Worm (Caenorhabditis elegans) whole organism, L1 larva: ENCODE measurements around the gene rps-13.

Experiments
- C34B4.2 ChIP-seq: sonication (generic microtip); optimal IDR thresholded peaks from 2 replicates; lab custom pipeline; 2017; ENCODE audit warnings: mild to moderate bottlenecking, missing genetic modification characterization, missing compliant biosample characterization
- F16B12.6 ChIP-seq: fragments of 150-350 bp; optimal IDR thresholded peaks from 2 replicates; lab custom pipeline; 2014; ENCODE audit warnings: missing biosample characterization, missing genetic modification characterization
- Y116A8C.19 ChIP-seq: sonication (generic microtip); optimal IDR thresholded peaks from 2 replicates; lab custom pipeline; 2016; ENCODE audit warnings: missing compliant biosample characterization, missing genetic modification characterization, borderline replicate concordance
- aha-1 ChIP-seq: fragments of 150-350 bp; optimal IDR thresholded peaks from 2 replicates; lab custom pipeline; 2014; ENCODE audit warnings: missing biosample characterization, missing genetic modification characterization
- alr-1 ChIP-seq: fragments of 200-800 bp; sonication (Bioruptor generic); optimal IDR thresholded peaks from 2 replicates; lab custom pipeline; 2018; ENCODE audit warnings: borderline replicate concordance, mild to moderate bottlenecking, missing genetic modification characterization, missing compliant biosample characterization
- aly-2 ChIP-seq: fragments of 150-350 bp; optimal IDR thresholded peaks from 2 replicates; lab custom pipeline; 2014; ENCODE audit warnings: missing biosample characterization, missing genetic modification characterization
- ama-1 ChIP-seq: fragments of 150-350 bp; optimal IDR thresholded peaks from 2 replicates; lab custom pipeline; 2014
- blmp-1 ChIP-seq: fragments of 150-350 bp; optimal IDR thresholded peaks from 2 replicates; lab custom pipeline; 2014; ENCODE audit warnings: missing biosample characterization, missing genetic modification characterization
- ceh-82 ChIP-seq, 3 experiments: fragments of 150-350 bp in 1 of 3; sonication (generic microtip) in 2 of 3; optimal IDR thresholded peaks; 2 replicates each; lab custom pipeline; 2014 to 2017; ENCODE audit warnings: missing biosample characterization in 3 of 3, missing genetic modification characterization in 3 of 3
- ceh-88 ChIP-seq: fragments of 200-800 bp; sonication (Bioruptor generic); IDR thresholded peaks from 2 replicates; pipeline ENCODE4 v1.3.6; 2022; ENCODE audit warnings: missing genetic modification characterization, missing compliant biosample characterization
- ceh-90 ChIP-seq: sonication (generic microtip); optimal IDR thresholded peaks from 2 replicates; lab custom pipeline; 2016; ENCODE audit warnings: missing genetic modification characterization, missing compliant biosample characterization
- ces-1 ChIP-seq: fragments of 150-350 bp; optimal IDR thresholded peaks from 2 replicates; lab custom pipeline; 2014; ENCODE audit warnings: missing biosample characterization, missing genetic modification reagents, missing genetic modification characterization
- efl-1 ChIP-seq, 4 experiments: fragments of 150-350 bp; optimal IDR thresholded peaks in 3 of 4; peaks in 1 of 4; 1 replicate in 1 of 4; 2 replicates in 3 of 4; lab custom pipeline; 2014; ENCODE audit warnings: missing biosample characterization in 2 of 4, missing genetic modification characterization in 2 of 4, missing genetic modification reagents in 2 of 4
- efl-3 ChIP-seq: fragments of 200-800 bp; sonication (Bioruptor generic); optimal IDR thresholded peaks from 2 replicates; lab custom pipeline; 2018; ENCODE audit warnings: mild to moderate bottlenecking, missing genetic modification characterization, missing compliant biosample characterization
- egl-13 ChIP-seq: sonication (generic microtip); optimal IDR thresholded peaks from 2 replicates; lab custom pipeline; 2016; ENCODE audit warnings: missing genotype, missing genetic modification reagents, missing genetic modification characterization, missing compliant biosample characterization
- elt-2 ChIP-seq: sonication (generic microtip); optimal IDR thresholded peaks from 2 replicates; lab custom pipeline; 2016; ENCODE audit warnings: missing genetic modification characterization, mild to moderate bottlenecking, inconsistent platforms, missing compliant biosample characterization, missing genetic modification reagents
- ets-5 ChIP-seq: fragments of 200-800 bp; sonication (Bioruptor generic); IDR thresholded peaks from 2 replicates; pipeline ENCODE4 v1.3.6; 2022; ENCODE audit warnings: missing genetic modification characterization, missing compliant biosample characterization
- fkh-10 ChIP-seq: sonication (generic microtip); optimal IDR thresholded peaks from 2 replicates; lab custom pipeline; 2017; ENCODE audit warnings: missing biosample characterization, missing genetic modification reagents, missing genetic modification characterization
- fkh-4 ChIP-seq: sonication (generic microtip); optimal IDR thresholded peaks from 2 replicates; lab custom pipeline; 2016; ENCODE audit warnings: missing compliant biosample characterization, missing genetic modification characterization, borderline replicate concordance
- fos-1 ChIP-seq: fragments of 150-350 bp; optimal IDR thresholded peaks from 2 replicates; lab custom pipeline; 2014; ENCODE audit warnings: missing biosample characterization, missing genetic modification characterization
- hlh-17 ChIP-seq: fragments of 200-800 bp; sonication (Bioruptor generic); optimal IDR thresholded peaks from 2 replicates; lab custom pipeline; 2018; ENCODE audit warnings: missing genetic modification characterization, mild to moderate bottlenecking, missing compliant biosample characterization, moderate library complexity, borderline replicate concordance
- hlh-4 ChIP-seq: sonication (generic microtip); optimal IDR thresholded peaks from 2 replicates; lab custom pipeline; 2016; ENCODE audit warnings: mild to moderate bottlenecking, missing genetic modification characterization, missing compliant biosample characterization
- irx-1 ChIP-seq: sonication (generic microtip); optimal IDR thresholded peaks from 2 replicates; lab custom pipeline; 2016; ENCODE audit warnings: missing genetic modification characterization, missing compliant biosample characterization
- jun-1 ChIP-seq: fragments of 150-350 bp; optimal IDR thresholded peaks from 2 replicates; lab custom pipeline; 2014; ENCODE audit warnings: missing biosample characterization, missing genetic modification reagents, missing genetic modification characterization
- lin-35 ChIP-seq, 2 experiments: fragments of 150-350 bp; optimal IDR thresholded peaks; 2 replicates each; lab custom pipeline; 2014; ENCODE audit warnings: missing biosample characterization in 2 of 2, missing genetic modification characterization in 2 of 2, missing genetic modification reagents in 2 of 2
- lir-3 ChIP-seq: sonication (generic microtip); optimal IDR thresholded peaks from 2 replicates; lab custom pipeline; 2016; ENCODE audit warnings: mild to moderate bottlenecking, missing genetic modification characterization, moderate library complexity, missing compliant biosample characterization; ENCODE audit not compliant: poor library complexity
- lsy-2 ChIP-seq, 2 experiments: fragments of 150-350 bp; optimal IDR thresholded peaks; 2 replicates each; lab custom pipeline; 2014; ENCODE audit warnings: missing biosample characterization in 2 of 2, missing genetic modification characterization in 2 of 2
- mdl-1 ChIP-seq, 2 experiments: fragments of 150-350 bp; optimal IDR thresholded peaks; 2 replicates each; lab custom pipeline; 2014 to 2017; ENCODE audit warnings: missing biosample characterization in 2 of 2, missing genetic modification characterization in 2 of 2, inconsistent platforms in 1 of 2
- nhr-11 ChIP-seq: fragments of 150-350 bp; optimal IDR thresholded peaks from 2 replicates; lab custom pipeline; 2014; ENCODE audit warnings: missing biosample characterization, missing genetic modification characterization
- nhr-12 ChIP-seq: sonication (generic microtip); optimal IDR thresholded peaks from 2 replicates; lab custom pipeline; 2017; ENCODE audit warnings: missing biosample characterization, missing genetic modification characterization
- nhr-19 ChIP-seq: fragments of 200-800 bp; sonication (Bioruptor generic); conservative IDR thresholded peaks from 2 replicates; pipeline ENCODE4 v1.3.6; 2022; ENCODE audit warnings: missing genetic modification characterization, missing compliant biosample characterization
- nhr-20 ChIP-seq: sonication (generic microtip); optimal IDR thresholded peaks from 2 replicates; lab custom pipeline; 2016; ENCODE audit warnings: mild to moderate bottlenecking, missing genetic modification characterization, missing compliant biosample characterization
- nhr-28 ChIP-seq: fragments of 150-350 bp; optimal IDR thresholded peaks from 2 replicates; lab custom pipeline; 2014; ENCODE audit warnings: missing biosample characterization, missing genetic modification characterization
- nhr-47 ChIP-seq: sonication (generic microtip); optimal IDR thresholded peaks from 2 replicates; lab custom pipeline; 2016; ENCODE audit warnings: mild to moderate bottlenecking, missing genetic modification characterization, moderate library complexity, missing compliant biosample characterization
- nhr-71 ChIP-seq: sonication (generic microtip); optimal IDR thresholded peaks from 2 replicates; lab custom pipeline; 2016; ENCODE audit warnings: mild to moderate bottlenecking, missing genetic modification characterization, moderate library complexity, missing compliant biosample characterization
- nhr-77 ChIP-seq: fragments of 150-350 bp; optimal IDR thresholded peaks from 2 replicates; lab custom pipeline; 2014; ENCODE audit warnings: missing biosample characterization, missing genetic modification characterization
- nhr-90 ChIP-seq: sonication (generic microtip); optimal IDR thresholded peaks from 2 replicates; lab custom pipeline; 2016; ENCODE audit warnings: mild to moderate bottlenecking, missing genetic modification characterization, missing compliant biosample characterization; ENCODE audit not compliant: poor library complexity
- pag-3 ChIP-seq: sonication (generic microtip); optimal IDR thresholded peaks from 2 replicates; lab custom pipeline; 2017; ENCODE audit warnings: missing genetic modification characterization, mild to moderate bottlenecking, missing compliant biosample characterization, antibody characterized with exemption, borderline replicate concordance; ENCODE audit not compliant: insufficient read depth
- pqm-1 ChIP-seq: sonication (generic microtip); optimal IDR thresholded peaks from 3 replicates; lab custom pipeline; 2017; ENCODE audit warnings: missing biosample characterization, missing genetic modification characterization
- rnt-1 ChIP-seq: sonication (generic microtip); optimal IDR thresholded peaks from 2 replicates; lab custom pipeline; 2016; ENCODE audit warnings: mild to moderate bottlenecking, missing genetic modification characterization, moderate library complexity, missing compliant biosample characterization
- skn-1 ChIP-seq: fragments of 150-350 bp; optimal IDR thresholded peaks from 2 replicates; lab custom pipeline; 2014; ENCODE audit warnings: missing biosample characterization, missing genetic modification characterization
- snpc-4 ChIP-seq: fragments of 150-350 bp; optimal IDR thresholded peaks from 2 replicates; lab custom pipeline; 2014; ENCODE audit warnings: missing biosample characterization, missing genetic modification characterization
- snu-23 ChIP-seq: sonication (generic microtip); optimal IDR thresholded peaks from 2 replicates; lab custom pipeline; 2016; ENCODE audit warnings: missing genetic modification characterization, missing compliant biosample characterization
- sptf-1 ChIP-seq: fragments of 150-350 bp; optimal IDR thresholded peaks from 2 replicates; lab custom pipeline; 2014; ENCODE audit warnings: missing biosample characterization, missing genetic modification characterization
- sup-37 ChIP-seq: fragments of 200-800 bp; sonication (Bioruptor generic); optimal IDR thresholded peaks from 2 replicates; lab custom pipeline; 2018; ENCODE audit warnings: mild to moderate bottlenecking, missing genetic modification characterization, missing compliant biosample characterization
- tbx-2 ChIP-seq: sonication (generic microtip); optimal IDR thresholded peaks from 2 replicates; lab custom pipeline; 2016; ENCODE audit warnings: missing genetic modification characterization, missing compliant biosample characterization
- unc-30 ChIP-seq: sonication (generic microtip); optimal IDR thresholded peaks from 2 replicates; lab custom pipeline; 2017; ENCODE audit warnings: missing biosample characterization, missing genetic modification characterization
- unc-98 ChIP-seq: fragments of 200-800 bp; sonication (Bioruptor generic); IDR thresholded peaks from 2 replicates; pipeline ENCODE4 v1.3.6; 2022; ENCODE audit warnings: missing genetic modification characterization, missing compliant biosample characterization
- xbp-1 ChIP-seq: sonication (generic microtip); optimal IDR thresholded peaks from 2 replicates; lab custom pipeline; 2016; ENCODE audit warnings: missing genetic modification characterization, missing compliant biosample characterization
- zag-1 ChIP-seq: fragments of 150-350 bp; optimal IDR thresholded peaks from 2 replicates; lab custom pipeline; 2014; ENCODE audit warnings: missing biosample characterization, missing genetic modification characterization
- ztf-11 ChIP-seq, 2 experiments: sonication (generic microtip); optimal IDR thresholded peaks; 2 replicates each; lab custom pipeline; 2016 to 2017; ENCODE audit warnings: missing genetic modification characterization in 2 of 2, missing biosample characterization in 1 of 2, missing compliant biosample characterization in 1 of 2
- ztf-4 ChIP-seq: fragments of 150-350 bp; optimal IDR thresholded peaks from 2 replicates; lab custom pipeline; 2014; ENCODE audit warnings: missing biosample characterization, missing genetic modification characterization

The rps-13 gene

DNA sequence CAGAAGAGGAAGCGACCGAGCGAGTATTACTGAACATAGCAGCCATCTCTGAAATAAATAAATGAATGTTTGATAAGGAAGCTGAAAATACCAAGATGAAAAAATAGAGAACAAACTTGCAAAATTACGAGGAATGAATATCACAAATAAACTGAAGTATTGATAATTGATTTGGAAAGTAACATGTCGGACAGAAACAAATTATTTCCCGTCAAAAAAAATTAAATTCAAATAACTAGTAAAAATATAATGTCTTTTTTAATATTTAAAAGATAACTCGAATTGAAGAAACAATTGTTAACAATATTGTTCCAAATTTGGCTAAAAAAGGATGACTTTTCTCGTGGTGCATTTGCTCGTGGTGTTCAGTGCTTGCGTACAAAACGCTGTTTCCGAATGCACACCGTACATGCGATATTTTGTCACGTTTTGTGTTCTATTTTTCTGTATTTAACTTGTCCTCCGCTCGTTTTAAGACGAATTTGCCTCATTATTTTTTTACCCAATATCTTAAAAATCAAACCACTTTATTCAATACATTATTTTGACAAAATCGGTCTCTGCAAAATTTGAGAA is 32.8 kb downstream of the rps-13 start, which contains the start of gene rpn-13:
Gene rpn-13, minus strand, starts transcription at position 51 of the 576 bp plus-strand sequence.
- peak in 2 of 3 experiments; percentile 52 to 56 for TF ChIP-seq ceh-82 (tag; optimal IDR thresholded peaks at IDR 0.05; lab: Kevin White, UChicago)
- TF ChIP-seq nhr-20 (tag; lab: Kevin White, UChicago) = peak; percentile 32
- TF ChIP-seq nhr-11 (tag; lab: Kevin White, UChicago) = no peak
- TF ChIP-seq egl-13 (tag; lab: Kevin White, UChicago) = no peak
- no peak for TF ChIP-seq alr-1 (tag; lab: Kevin White, UChicago)
- no peak for TF ChIP-seq unc-30 (tag; lab: Kevin White, UChicago)
- TF ChIP-seq fos-1 = peak; percentile 49
- TF ChIP-seq snpc-4 (tag; lab: Kevin White, UChicago) = peak; percentile 1
- TF ChIP-seq ces-1 (GFP tag; lab: Kevin White, UChicago) = no peak
- TF ChIP-seq nhr-28 (tag; lab: Kevin White, UChicago) = no peak
- TF ChIP-seq snu-23 (GFP tag; lab: Kevin White, UChicago) = peak; percentile 63
- no peak for TF ChIP-seq aly-2
- TF ChIP-seq sptf-1 = no peak
- peak in 1 of 2 experiments; percentile 65 for TF ChIP-seq mdl-1 (tag; optimal IDR thresholded peaks at IDR 0.05; lab: Kevin White, UChicago)
- TF ChIP-seq blmp-1 (tag; lab: Kevin White, UChicago) = peak; percentile 35
- TF ChIP-seq jun-1 (tag; lab: Kevin White, UChicago) = peak; percentile 6
- no peak for TF ChIP-seq Y116A8C.19
- TF ChIP-seq nhr-90 = no peak
- TF ChIP-seq fkh-10 (GFP tag; lab: Kevin White, UChicago) = no peak
- TF ChIP-seq tbx-2 (tag; lab: Kevin White, UChicago) = peak; percentile 23
- TF ChIP-seq irx-1 (tag; lab: Kevin White, UChicago) = no peak
- TF ChIP-seq pqm-1 (tag; lab: Kevin White, UChicago) = no peak
- no peak for TF ChIP-seq lir-3 (tag; lab: Kevin White, UChicago)
- peak; percentile 35 for TF ChIP-seq rnt-1 (tag; lab: Kevin White, UChicago)
- no peak for TF ChIP-seq sup-37 (GFP tag; lab: Kevin White, UChicago)
- TF ChIP-seq lsy-2 (tag; optimal IDR thresholded peaks at IDR 0.05; lab: Kevin White, UChicago) = peak; percentile 94 to 98
- no peak for TF ChIP-seq fkh-4 (tag; lab: Kevin White, UChicago)
- TF ChIP-seq ztf-4 (tag; lab: Kevin White, UChicago) = no peak
- no peak for TF ChIP-seq aha-1 (tag; lab: Kevin White, UChicago)
- TF ChIP-seq skn-1 = peak; percentile 98
- TF ChIP-seq ets-5 (GFP tag; lab: Robert Waterston, UW) = no peak
- TF ChIP-seq unc-98 = no peak
- TF ChIP-seq ama-1 (lab: Kevin White, UChicago) = no peak
- no peak for TF ChIP-seq ceh-88 (GFP tag; lab: Robert Waterston, UW)
- TF ChIP-seq F16B12.6 (tag; lab: Kevin White, UChicago) = peak; percentile 95
- TF ChIP-seq ceh-90 = no peak
- TF ChIP-seq nhr-77 (tag; lab: Kevin White, UChicago) = no peak
- no peak for TF ChIP-seq hlh-4 (tag; lab: Kevin White, UChicago)
- TF ChIP-seq lin-35 (GFP tag; optimal IDR thresholded peaks at IDR 0.05; lab: Kevin White, UChicago) = peak; percentile 70 to 83
- no peak for TF ChIP-seq elt-2 (tag; lab: Kevin White, UChicago)
- no peak for TF ChIP-seq nhr-12 (tag; lab: Kevin White, UChicago)
- peak; percentile 41 for TF ChIP-seq xbp-1
- TF ChIP-seq nhr-71 = peak; percentile 59
- peak; percentile 58 to 62 for TF ChIP-seq efl-1 (optimal IDR thresholded peaks at IDR 0.05; lab: Kevin White, UChicago)
- peak in 1 of 2 experiments; percentile 64 for TF ChIP-seq efl-1 (GFP tag; optimal IDR thresholded peaks at IDR 0.05 in 1 of 2; lab: Kevin White, UChicago)
- TF ChIP-seq nhr-19 (GFP tag; lab: Robert Waterston, UW) = no peak
- no peak for TF ChIP-seq ztf-11 (tag; optimal IDR thresholded peaks at IDR 0.05; lab: Kevin White, UChicago)
- no peak for TF ChIP-seq efl-3
- TF ChIP-seq pag-3 (tag; lab: Kevin White, UChicago) = no peak
- peak; percentile 54 for TF ChIP-seq nhr-47 (tag; lab: Kevin White, UChicago)
- TF ChIP-seq C34B4.2 (tag; lab: Kevin White, UChicago) = no peak
- TF ChIP-seq zag-1 (tag; lab: Kevin White, UChicago) = no peak
- no peak for TF ChIP-seq hlh-17 (GFP tag; lab: Kevin White, UChicago)
